Worm (Caenorhabditis elegans) whole organism, L4 larva: ENCODE results near the gene C45B2.6.

Source experiments
- ama-1 ChIP-seq: fragments of 150-350 bp; optimal IDR thresholded peaks from 2 replicates; lab custom pipeline; 2014; ENCODE audit warnings: inconsistent platforms, mixed read lengths
- daf-19 ChIP-seq: fragments of 200-800 bp; sonication (Bioruptor generic); conservative IDR thresholded peaks from 2 replicates; pipeline ENCODE4 v1.3.6; 2022; ENCODE audit warnings: missing genetic modification characterization, missing compliant biosample characterization
- egl-27 ChIP-seq: sonication (generic microtip); optimal IDR thresholded peaks from 3 replicates; lab custom pipeline; 2017; ENCODE audit warnings: missing biosample characterization, missing genetic modification reagents, missing genetic modification characterization
- lin-39 ChIP-seq: fragments of 150-350 bp; optimal IDR thresholded peaks from 2 replicates; lab custom pipeline; 2014; ENCODE audit warnings: missing biosample characterization, missing genetic modification reagents, missing genetic modification characterization
- madf-9 ChIP-seq: fragments of 200-800 bp; sonication (Bioruptor generic); conservative IDR thresholded peaks from 2 replicates; pipeline ENCODE4 v1.3.6; 2022; ENCODE audit warnings: missing genetic modification reagents, missing genetic modification characterization, missing compliant biosample characterization
- nhr-102 ChIP-seq: sonication (generic microtip); optimal IDR thresholded peaks from 2 replicates; lab custom pipeline; 2016; ENCODE audit warnings: mild to moderate bottlenecking, missing genetic modification characterization, moderate library complexity, missing compliant biosample characterization
- nhr-25 ChIP-seq: sonication (generic microtip); optimal IDR thresholded peaks from 2 replicates; lab custom pipeline; 2017; ENCODE audit warnings: missing genetic modification characterization, mild to moderate bottlenecking, missing compliant biosample characterization, antibody characterized with exemption, moderate library complexity, borderline replicate concordance; ENCODE audit not compliant: insufficient read depth
- snpc-4 ChIP-seq: fragments of 150-350 bp; optimal IDR thresholded peaks from 2 replicates; lab custom pipeline; 2014; ENCODE audit warnings: missing biosample characterization, missing genetic modification characterization
- ztf-7 ChIP-seq: fragments of 150-350 bp; optimal IDR thresholded peaks from 2 replicates; lab custom pipeline; 2014; ENCODE audit warnings: missing biosample characterization, missing genetic modification characterization

DNA sequence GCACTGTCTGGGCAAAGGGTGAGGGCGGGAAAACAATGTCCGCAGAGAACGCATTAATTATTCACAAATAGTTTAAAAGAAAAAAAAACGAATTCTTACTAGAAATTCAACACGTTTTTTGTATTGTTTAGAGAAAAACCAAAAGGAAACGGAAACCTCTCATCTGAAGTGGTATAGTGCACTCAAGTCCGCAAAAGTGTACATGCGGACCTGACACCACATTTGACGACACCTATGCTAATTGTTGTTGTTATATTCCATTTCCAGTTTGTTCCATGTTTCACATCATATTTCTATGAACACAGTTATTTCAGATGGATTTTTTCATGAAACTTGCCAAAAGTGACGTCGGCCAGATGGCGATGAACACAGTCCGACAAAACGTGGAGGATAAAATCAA, at the start of gene C45B2.6:
- TF ChIP-seq ztf-7 (tag; lab: Kevin White, UChicago) (no peak), snpc-4 (no peak), ama-1 (no peak), madf-9 (GFP tag; lab: Robert Waterston, UW) (no peak), egl-27 (tag; lab: Kevin White, UChicago) (no peak), daf-19 (GFP tag; lab: Robert Waterston, UW) (no peak), nhr-25 (tag; lab: Kevin White, UChicago) (no peak), nhr-102 (no peak), lin-39 (no peak)
